Fruit fly (Drosophila melanogaster) whole organism, wandering third instar larva: ENCODE results near the gene CG2162.
A peak's percentile ranks its signal among the peaks of the same experiment; 100 is the strongest.

Source experiments
- Abd-B ChIP-seq: fragments of >200 bp; optimal IDR thresholded peaks from 2 replicates; lab custom pipeline; 2017; ENCODE audit warnings: missing biosample characterization, missing genetic modification characterization
- CG32264 ChIP-seq: fragments of 200-800 bp; sonication (Bioruptor generic); optimal IDR thresholded peaks from 2 replicates; lab custom pipeline; 2016; ENCODE audit warnings: missing biosample characterization, missing genetic modification characterization
- CG9705 ChIP-seq: fragments of 200-800 bp; sonication (Bioruptor generic); optimal IDR thresholded peaks from 2 replicates; lab custom pipeline; 2018; ENCODE audit warnings: missing biosample characterization, mild to moderate bottlenecking, missing genetic modification characterization
- CrebA ChIP-seq: fragments of 200-800 bp; sonication (Bioruptor generic); optimal IDR thresholded peaks from 2 replicates; lab custom pipeline; 2016; ENCODE audit warnings: missing biosample characterization, mild to moderate bottlenecking, missing genetic modification characterization, borderline replicate concordance
- Dfd ChIP-seq: fragments of >200 bp; optimal IDR thresholded peaks from 2 replicates; lab custom pipeline; 2017; ENCODE audit warnings: missing biosample characterization, missing genetic modification characterization
- Dif ChIP-seq: fragments of 200-275, 200-300 bp; sonication (Bioruptor generic); optimal IDR thresholded peaks from 2 replicates; lab custom pipeline; 2018; ENCODE audit warnings: missing biosample characterization, missing genetic modification characterization; ENCODE audit not compliant: partially characterized antibody
- GATAd ChIP-seq: sonication (Bioruptor generic); optimal IDR thresholded peaks from 2 replicates; lab custom pipeline; 2016; ENCODE audit warnings: missing biosample characterization, missing genetic modification characterization
- HLH106 ChIP-seq: fragments of 200-800 bp; optimal IDR thresholded peaks from 3 replicates; lab custom pipeline; 2019; ENCODE audit warnings: missing biosample characterization, mild to moderate bottlenecking, missing genetic modification characterization, moderate library complexity
- Hnf4 ChIP-seq: fragments of 200-800 bp; sonication (Bioruptor generic); optimal IDR thresholded peaks from 2 replicates; lab custom pipeline; 2016; ENCODE audit warnings: missing biosample characterization, mild to moderate bottlenecking, missing genetic modification characterization
- Hr78 ChIP-seq: fragments of >200 bp; optimal IDR thresholded peaks from 2 replicates; lab custom pipeline; 2017; ENCODE audit warnings: missing biosample characterization, missing genetic modification characterization
- Hr83 ChIP-seq: fragments of 200-300 bp; sonication (Bioruptor generic); optimal IDR thresholded peaks from 2 replicates; lab custom pipeline; 2016; ENCODE audit warnings: missing biosample characterization, mild to moderate bottlenecking, missing genetic modification characterization, moderate library complexity; ENCODE audit not compliant: poor library complexity, severe bottlenecking
- Jra ChIP-seq: sonication (Bioruptor generic); optimal IDR thresholded peaks from 2 replicates; lab custom pipeline; 2016; ENCODE audit warnings: missing biosample characterization, missing genetic modification characterization
- Mio ChIP-seq: sonication (Bioruptor generic); optimal IDR thresholded peaks from 2 replicates; lab custom pipeline; 2016; ENCODE audit warnings: missing biosample characterization, missing genetic modification characterization
- Myc ChIP-seq: fragments of >200 bp; optimal IDR thresholded peaks from 2 replicates; lab custom pipeline; 2017
- N ChIP-seq: fragments of >200 bp; optimal IDR thresholded peaks from 2 replicates; lab custom pipeline; 2018; ENCODE audit warnings: missing biosample characterization, missing external identifiers, missing genetic modification characterization
- OdsH ChIP-seq: fragments of 200-800 bp; sonication (Bioruptor generic); optimal IDR thresholded peaks from 2 replicates; lab custom pipeline; 2016; ENCODE audit warnings: missing biosample characterization, mild to moderate bottlenecking, missing genetic modification characterization
- Rel ChIP-seq, 2 experiments: fragments of 200-800 bp; sonication (Bioruptor generic) in 1 of 2; optimal IDR thresholded peaks; 2 replicates in 1 of 2; 3 replicates in 1 of 2; lab custom pipeline; 2016 to 2019; ENCODE audit warnings: mild to moderate bottlenecking in 2 of 2, missing biosample characterization in 2 of 2, missing genetic modification characterization in 2 of 2, moderate library complexity in 1 of 2
- Sp1 ChIP-seq: fragments of 200-800 bp; sonication (Bioruptor generic); optimal IDR thresholded peaks from 3 replicates; lab custom pipeline; 2019; ENCODE audit warnings: missing biosample characterization, mild to moderate bottlenecking, missing genetic modification characterization, moderate library complexity
- Vsx2 ChIP-seq: fragments of 200-300, 225-300 bp; sonication (Bioruptor generic); optimal IDR thresholded peaks from 2 replicates; lab custom pipeline; 2018; ENCODE audit warnings: missing biosample characterization, missing genetic modification characterization; ENCODE audit not compliant: partially characterized antibody
- br ChIP-seq: fragments of 200-800 bp; sonication (Bioruptor generic); optimal IDR thresholded peaks from 2 replicates; lab custom pipeline; 2016; ENCODE audit warnings: missing biosample characterization, missing genetic modification characterization
- brk ChIP-seq: fragments of 200-800 bp; sonication (Bioruptor generic); optimal IDR thresholded peaks from 2 replicates; lab custom pipeline; 2016; ENCODE audit warnings: missing biosample characterization, mild to moderate bottlenecking, missing genetic modification characterization
- dl ChIP-seq, 2 experiments: fragments of 175-275, 200-275 bp in 1 of 2; fragments of 200-275 bp in 1 of 2; sonication (Bioruptor generic); optimal IDR thresholded peaks; lab custom pipeline; 2018; ENCODE audit warnings: mild to moderate bottlenecking in 2 of 2, missing biosample characterization in 2 of 2, missing genetic modification characterization in 2 of 2, moderate library complexity in 2 of 2; ENCODE audit not compliant: partially characterized antibody in 2 of 2, insufficient read depth in 1 of 2
- dmrt93B ChIP-seq: fragments of 200-800 bp; sonication (Bioruptor generic); optimal IDR thresholded peaks from 2 replicates; lab custom pipeline; 2018; ENCODE audit warnings: missing biosample characterization, mild to moderate bottlenecking, missing genetic modification characterization
- dsf ChIP-seq: sonication (Bioruptor generic); optimal IDR thresholded peaks from 2 replicates; lab custom pipeline; 2016; ENCODE audit warnings: missing biosample characterization, missing genetic modification characterization, borderline replicate concordance
- ey ChIP-seq: fragments of 200-800 bp; sonication (Bioruptor generic); optimal IDR thresholded peaks from 2 replicates; lab custom pipeline; 2016; ENCODE audit warnings: missing biosample characterization, missing genetic modification characterization
- foxo ChIP-seq, 2 experiments: fragments of 200-800 bp; sonication (Bioruptor generic); optimal IDR thresholded peaks; 2 replicates in 1 of 2; 3 replicates in 1 of 2; lab custom pipeline; 2016 to 2017; ENCODE audit warnings: missing biosample characterization in 2 of 2, missing genetic modification characterization in 2 of 2
- fru ChIP-seq: fragments of 200-800 bp; sonication (Bioruptor generic); optimal IDR thresholded peaks from 3 replicates; lab custom pipeline; 2016; ENCODE audit warnings: missing biosample characterization, mild to moderate bottlenecking, missing genetic modification characterization
- h ChIP-seq: fragments of 200-800 bp; sonication (Bioruptor generic); optimal IDR thresholded peaks from 3 replicates; lab custom pipeline; 2016; ENCODE audit warnings: missing biosample characterization, mild to moderate bottlenecking, missing genetic modification characterization
- jim ChIP-seq: fragments of 175-275, 200-325 bp; sonication (Bioruptor generic); optimal IDR thresholded peaks from 2 replicates; lab custom pipeline; 2016; ENCODE audit warnings: missing biosample characterization, mild to moderate bottlenecking, missing genetic modification characterization
- lola ChIP-seq: fragments of >200 bp; optimal IDR thresholded peaks from 2 replicates; lab custom pipeline; 2017; ENCODE audit warnings: missing biosample characterization, missing genetic modification characterization
- pan ChIP-seq: fragments of >200 bp; optimal IDR thresholded peaks from 2 replicates; lab custom pipeline; 2017
- psq ChIP-seq: fragments of 200-800 bp; sonication (Bioruptor generic); optimal IDR thresholded peaks from 3 replicates; lab custom pipeline; 2017; ENCODE audit warnings: missing biosample characterization, mild to moderate bottlenecking, missing genetic modification characterization, moderate library complexity
- rgr ChIP-seq: fragments of 200-800 bp; sonication (Bioruptor generic); optimal IDR thresholded peaks from 3 replicates; lab custom pipeline; 2016; ENCODE audit warnings: missing biosample characterization, mild to moderate bottlenecking, missing genetic modification characterization
- sage ChIP-seq: fragments of 200-800 bp; sonication (Bioruptor generic); optimal IDR thresholded peaks from 2 replicates; lab custom pipeline; 2016; ENCODE audit warnings: missing biosample characterization, mild to moderate bottlenecking, missing genetic modification characterization
- sv ChIP-seq: fragments of 200-800 bp; sonication (Bioruptor generic); optimal IDR thresholded peaks from 3 replicates; lab custom pipeline; 2016; ENCODE audit warnings: missing biosample characterization, missing genetic modification characterization
- tai ChIP-seq: sonication (Bioruptor generic); optimal IDR thresholded peaks from 2 replicates; lab custom pipeline; 2016; ENCODE audit warnings: missing biosample characterization, missing genetic modification characterization
- usp ChIP-seq: fragments of >200 bp; optimal IDR thresholded peaks from 2 replicates; lab custom pipeline; 2017; ENCODE audit warnings: missing biosample characterization, missing genetic modification characterization
- woc ChIP-seq: sonication (Bioruptor generic); optimal IDR thresholded peaks from 2 replicates; lab custom pipeline; 2016; ENCODE audit warnings: missing biosample characterization, mild to moderate bottlenecking, missing genetic modification characterization

Gene CG2162

dm6 chr3L:3042150-3043049, 7.4 kb downstream of the CG2162 start, which contains the start of gene Prx4:
Gene Prx4 (plus strand): TSS chr3L:3042359.
- TF ChIP-seq fru (GFP tag; lab: Kevin White, UChicago): peak; percentile 78
- TF ChIP-seq br (GFP tag; lab: Kevin White, UChicago): peak; percentile 70
- peak; percentile 29 for TF ChIP-seq dmrt93B (GFP tag; lab: Kevin White, UChicago)
- no peak for TF ChIP-seq CG9705 (GFP tag; lab: Kevin White, UChicago)
- peak; percentile 25 for TF ChIP-seq sv (GFP tag; lab: Kevin White, UChicago)
- TF ChIP-seq psq (GFP tag; lab: Kevin White, UChicago): peak; percentile 49
- TF ChIP-seq Myc (lab: Kevin White, UChicago): no peak
- TF ChIP-seq Hr83 (GFP tag; lab: Kevin White, UChicago): no peak
- TF ChIP-seq GATAd (GFP tag; lab: Kevin White, UChicago): no peak
- peak; percentile 31 for TF ChIP-seq woc
- peak; percentile 51 for TF ChIP-seq Sp1 (GFP tag; lab: Kevin White, UChicago)
- peak; percentile 49 for TF ChIP-seq ey (GFP tag; lab: Kevin White, UChicago)
- TF ChIP-seq lola (GFP tag; lab: Kevin White, UChicago): no peak
- peak; percentile 48 for TF ChIP-seq h
- no peak for TF ChIP-seq N (GFP tag; lab: Kevin White, UChicago)
- TF ChIP-seq dl (GFP tag; optimal IDR thresholded peaks at IDR 0.05; lab: Kevin White, UChicago; ENCODE audit: insufficient read depth in 1 of 2, partially characterized antibody in 2 of 2): no peak
- TF ChIP-seq HLH106 (tag; lab: Kevin White, UChicago): peak; percentile 57
- no peak for TF ChIP-seq sage
- no peak for TF ChIP-seq CrebA (GFP tag; lab: Kevin White, UChicago)
- no peak for TF ChIP-seq Dif (GFP tag; lab: Kevin White, UChicago)
- TF ChIP-seq Mio (GFP tag; lab: Kevin White, UChicago): no peak
- TF ChIP-seq Abd-B (GFP tag; lab: Kevin White, UChicago): no peak
- TF ChIP-seq Dfd: no peak
- no peak for TF ChIP-seq pan (lab: Kevin White, UChicago)
- no peak for TF ChIP-seq Rel (GFP tag; optimal IDR thresholded peaks at IDR 0.05; lab: Kevin White, UChicago)
- TF ChIP-seq Rel (tag; optimal IDR thresholded peaks at IDR 0.05; lab: Kevin White, UChicago): no peak
- peak; percentile 42 for TF ChIP-seq OdsH (GFP tag; lab: Kevin White, UChicago)
- TF ChIP-seq dsf (GFP tag; lab: Kevin White, UChicago): no peak
- peak; percentile 18 for TF ChIP-seq CG32264 (GFP tag; lab: Kevin White, UChicago)
- no peak for TF ChIP-seq brk (GFP tag; lab: Kevin White, UChicago)
- TF ChIP-seq usp (GFP tag; lab: Kevin White, UChicago): no peak
- TF ChIP-seq Hnf4 (GFP tag; lab: Kevin White, UChicago): peak; percentile 64
- TF ChIP-seq Hr78 (GFP tag; lab: Kevin White, UChicago): no peak
- peak; percentile 13 for TF ChIP-seq Jra
- no peak for TF ChIP-seq Vsx2 (GFP tag; lab: Kevin White, UChicago)
- peak; percentile 64 for TF ChIP-seq rgr (GFP tag; lab: Kevin White, UChicago)
- TF ChIP-seq jim (GFP tag; lab: Kevin White, UChicago): no peak
- TF ChIP-seq tai (GFP tag; lab: Kevin White, UChicago): no peak
- TF ChIP-seq foxo (GFP tag; optimal IDR thresholded peaks at IDR 0.05; lab: Kevin White, UChicago): peak in 1 of 2 experiments; percentile 85
- TF ChIP-seq, all 38 proteins: peak for 16

- TF ChIP-seq rgr (GFP tag; lab: Kevin White, UChicago) (peak; percentile 90), Rel (GFP tag; optimal IDR thresholded peaks at IDR 0.05; lab: Kevin White, UChicago) (peak; percentile 76), Rel (tag; optimal IDR thresholded peaks at IDR 0.05; lab: Kevin White, UChicago) (no peak), OdsH (GFP tag; lab: Kevin White, UChicago) (peak; percentile 87), woc (peak; percentile 76), CrebA (GFP tag; lab: Kevin White, UChicago) (no peak), pan (lab: Kevin White, UChicago) (no peak), lola (GFP tag; lab: Kevin White, UChicago) (no peak), GATAd (GFP tag; lab: Kevin White, UChicago) (no peak), tai (GFP tag; lab: Kevin White, UChicago) (no peak), ey (GFP tag; lab: Kevin White, UChicago) (peak; percentile 86), Myc (lab: Kevin White, UChicago) (no peak), Dfd (no peak), Sp1 (GFP tag; lab: Kevin White, UChicago) (peak; percentile 84), Hnf4 (GFP tag; lab: Kevin White, UChicago) (peak; percentile 70), foxo (GFP tag; optimal IDR thresholded peaks at IDR 0.05; lab: Kevin White, UChicago) (peak; percentile 74 to 86), psq (GFP tag; lab: Kevin White, UChicago) (peak; percentile 81), fru (GFP tag; lab: Kevin White, UChicago) (peak; percentile 89), sv (GFP tag; lab: Kevin White, UChicago) (no peak), br (GFP tag; lab: Kevin White, UChicago) (peak; percentile 84), Hr78 (GFP tag; lab: Kevin White, UChicago) (no peak), jim (GFP tag; lab: Kevin White, UChicago) (no peak), Jra (peak; percentile 1), h (peak; percentile 82), Dif (GFP tag; lab: Kevin White, UChicago) (no peak), dl (GFP tag; optimal IDR thresholded peaks at IDR 0.05; lab: Kevin White, UChicago; ENCODE audit: insufficient read depth in 1 of 2, partially characterized antibody in 2 of 2) (no peak), N (GFP tag; lab: Kevin White, UChicago) (no peak), brk (GFP tag; lab: Kevin White, UChicago) (peak; percentile 66), HLH106 (tag; lab: Kevin White, UChicago) (peak; percentile 77), dmrt93B (GFP tag; lab: Kevin White, UChicago) (peak; percentile 67), sage (peak; percentile 62), CG32264 (GFP tag; lab: Kevin White, UChicago) (peak; percentile 80), Abd-B (GFP tag; lab: Kevin White, UChicago) (no peak), CG9705 (GFP tag; lab: Kevin White, UChicago) (no peak), Mio (GFP tag; lab: Kevin White, UChicago) (peak; percentile 5), Vsx2 (GFP tag; lab: Kevin White, UChicago) (no peak)
Measured at dm6 chr3L:3045256-3045743, 10.3 kb downstream of the CG2162 start.
